Worm (Caenorhabditis elegans) whole organism, L1 larva: ENCODE measurements around the gene C49G7.12.
A peak's percentile ranks its signal among the peaks of the same experiment; 100 is the strongest.

ENCODE experiments used
- C04F5.9 ChIP-seq: sonication (generic microtip); optimal IDR thresholded peaks from 2 replicates; lab custom pipeline; 2016; ENCODE audit warnings: missing genetic modification characterization, missing compliant biosample characterization
- C16A3.4 ChIP-seq: fragments of 150-350 bp; optimal IDR thresholded peaks from 2 replicates; lab custom pipeline; 2014; ENCODE audit warnings: missing biosample characterization, missing genetic modification characterization
- C34B4.2 ChIP-seq: sonication (generic microtip); optimal IDR thresholded peaks from 2 replicates; lab custom pipeline; 2017; ENCODE audit warnings: mild to moderate bottlenecking, missing genetic modification characterization, missing compliant biosample characterization
- F16B12.6 ChIP-seq: fragments of 150-350 bp; optimal IDR thresholded peaks from 2 replicates; lab custom pipeline; 2014; ENCODE audit warnings: missing biosample characterization, missing genetic modification characterization
- aha-1 ChIP-seq: fragments of 150-350 bp; optimal IDR thresholded peaks from 2 replicates; lab custom pipeline; 2014; ENCODE audit warnings: missing biosample characterization, missing genetic modification characterization
- alr-1 ChIP-seq: fragments of 200-800 bp; sonication (Bioruptor generic); optimal IDR thresholded peaks from 2 replicates; lab custom pipeline; 2018; ENCODE audit warnings: borderline replicate concordance, mild to moderate bottlenecking, missing genetic modification characterization, missing compliant biosample characterization
- aly-2 ChIP-seq: fragments of 150-350 bp; optimal IDR thresholded peaks from 2 replicates; lab custom pipeline; 2014; ENCODE audit warnings: missing biosample characterization, missing genetic modification characterization
- blmp-1 ChIP-seq: fragments of 150-350 bp; optimal IDR thresholded peaks from 2 replicates; lab custom pipeline; 2014; ENCODE audit warnings: missing biosample characterization, missing genetic modification characterization
- ceh-63 ChIP-seq: fragments of 200-800 bp; sonication (Bioruptor generic); optimal IDR thresholded peaks from 2 replicates; lab custom pipeline; 2018; ENCODE audit warnings: mild to moderate bottlenecking, missing genetic modification characterization, missing compliant biosample characterization
- ceh-8 ChIP-seq: fragments of 200-800 bp; sonication (Bioruptor generic); optimal IDR thresholded peaks from 2 replicates; lab custom pipeline; 2018; ENCODE audit warnings: mild to moderate bottlenecking, missing genetic modification characterization, moderate library complexity, missing compliant biosample characterization
- dpl-1 ChIP-seq, 3 experiments: fragments of 150-350 bp in 2 of 3; sonication (generic microtip) in 1 of 3; optimal IDR thresholded peaks; 2 replicates each; lab custom pipeline; 2014 to 2017; ENCODE audit warnings: missing biosample characterization in 3 of 3, missing genetic modification characterization in 3 of 3, missing genetic modification reagents in 3 of 3
- dsc-1 ChIP-seq: sonication (generic microtip); optimal IDR thresholded peaks from 2 replicates; lab custom pipeline; 2016; ENCODE audit warnings: mild to moderate bottlenecking, missing genetic modification characterization, missing compliant biosample characterization
- efl-1 ChIP-seq, 4 experiments: fragments of 150-350 bp; optimal IDR thresholded peaks in 3 of 4; peaks in 1 of 4; 1 replicate in 1 of 4; 2 replicates in 3 of 4; lab custom pipeline; 2014; ENCODE audit warnings: missing biosample characterization in 2 of 4, missing genetic modification characterization in 2 of 4, missing genetic modification reagents in 2 of 4
- egl-27 ChIP-seq, 2 experiments: fragments of 150-350 bp in 1 of 2; sonication (generic microtip); optimal IDR thresholded peaks; 3 replicates each; lab custom pipeline; 2017 to 2018; ENCODE audit warnings: missing biosample characterization in 2 of 2, missing genetic modification characterization in 2 of 2, missing genetic modification reagents in 2 of 2
- fkh-10 ChIP-seq: sonication (generic microtip); optimal IDR thresholded peaks from 2 replicates; lab custom pipeline; 2017; ENCODE audit warnings: missing biosample characterization, missing genetic modification reagents, missing genetic modification characterization
- fkh-8 ChIP-seq: sonication (generic microtip); optimal IDR thresholded peaks from 2 replicates; lab custom pipeline; 2016; ENCODE audit warnings: mild to moderate bottlenecking, missing genetic modification characterization, missing compliant biosample characterization
- hlh-17 ChIP-seq: fragments of 200-800 bp; sonication (Bioruptor generic); optimal IDR thresholded peaks from 2 replicates; lab custom pipeline; 2018; ENCODE audit warnings: missing genetic modification characterization, mild to moderate bottlenecking, missing compliant biosample characterization, moderate library complexity, borderline replicate concordance
- hpl-2 ChIP-seq: fragments of 150-350 bp; optimal IDR thresholded peaks from 2 replicates; lab custom pipeline; 2014; ENCODE audit warnings: missing biosample characterization, missing genetic modification reagents, missing genetic modification characterization
- jun-1 ChIP-seq: fragments of 150-350 bp; optimal IDR thresholded peaks from 2 replicates; lab custom pipeline; 2014; ENCODE audit warnings: missing biosample characterization, missing genetic modification reagents, missing genetic modification characterization
- lin-15B ChIP-seq: fragments of 150-350 bp; sonication (generic microtip); optimal IDR thresholded peaks from 3 replicates; lab custom pipeline; 2014; ENCODE audit warnings: missing biosample characterization, missing genetic modification characterization
- lir-3 ChIP-seq: sonication (generic microtip); optimal IDR thresholded peaks from 2 replicates; lab custom pipeline; 2016; ENCODE audit warnings: mild to moderate bottlenecking, missing genetic modification characterization, moderate library complexity, missing compliant biosample characterization; ENCODE audit not compliant: poor library complexity
- mef-2 ChIP-seq: fragments of 150-350 bp; optimal IDR thresholded peaks from 2 replicates; lab custom pipeline; 2014; ENCODE audit warnings: missing biosample characterization, missing genetic modification characterization
- mep-1 ChIP-seq: fragments of 150-350 bp; optimal IDR thresholded peaks from 2 replicates; lab custom pipeline; 2014; ENCODE audit warnings: missing biosample characterization, missing genetic modification characterization
- nhr-11 ChIP-seq: fragments of 150-350 bp; optimal IDR thresholded peaks from 2 replicates; lab custom pipeline; 2014; ENCODE audit warnings: missing biosample characterization, missing genetic modification characterization
- nhr-47 ChIP-seq: sonication (generic microtip); optimal IDR thresholded peaks from 2 replicates; lab custom pipeline; 2016; ENCODE audit warnings: mild to moderate bottlenecking, missing genetic modification characterization, moderate library complexity, missing compliant biosample characterization
- nhr-76 ChIP-seq: sonication (generic microtip); optimal IDR thresholded peaks from 2 replicates; lab custom pipeline; 2017; ENCODE audit warnings: missing biosample characterization, missing genetic modification characterization
- nhr-77 ChIP-seq: fragments of 150-350 bp; optimal IDR thresholded peaks from 2 replicates; lab custom pipeline; 2014; ENCODE audit warnings: missing biosample characterization, missing genetic modification characterization
- nhr-90 ChIP-seq: sonication (generic microtip); optimal IDR thresholded peaks from 2 replicates; lab custom pipeline; 2016; ENCODE audit warnings: mild to moderate bottlenecking, missing genetic modification characterization, missing compliant biosample characterization; ENCODE audit not compliant: poor library complexity
- skn-1 ChIP-seq: fragments of 150-350 bp; optimal IDR thresholded peaks from 2 replicates; lab custom pipeline; 2014; ENCODE audit warnings: missing biosample characterization, missing genetic modification characterization
- tlp-1 ChIP-seq: fragments of 150-350 bp; optimal IDR thresholded peaks from 2 replicates; lab custom pipeline; 2014; ENCODE audit warnings: missing biosample characterization, missing genetic modification characterization
- unc-86 ChIP-seq: sonication (generic microtip); optimal IDR thresholded peaks from 2 replicates; lab custom pipeline; 2016; ENCODE audit warnings: missing genetic modification characterization, missing compliant biosample characterization
- zip-4 ChIP-seq: fragments of 200-800 bp; sonication (Bioruptor generic); optimal IDR thresholded peaks from 2 replicates; lab custom pipeline; 2018; ENCODE audit warnings: mild to moderate bottlenecking, missing genetic modification characterization, moderate library complexity, missing compliant biosample characterization
- ztf-11 ChIP-seq, 2 experiments: sonication (generic microtip); optimal IDR thresholded peaks; 2 replicates each; lab custom pipeline; 2016 to 2017; ENCODE audit warnings: missing genetic modification characterization in 2 of 2, missing biosample characterization in 1 of 2, missing compliant biosample characterization in 1 of 2

Gene C49G7.12

DNA sequence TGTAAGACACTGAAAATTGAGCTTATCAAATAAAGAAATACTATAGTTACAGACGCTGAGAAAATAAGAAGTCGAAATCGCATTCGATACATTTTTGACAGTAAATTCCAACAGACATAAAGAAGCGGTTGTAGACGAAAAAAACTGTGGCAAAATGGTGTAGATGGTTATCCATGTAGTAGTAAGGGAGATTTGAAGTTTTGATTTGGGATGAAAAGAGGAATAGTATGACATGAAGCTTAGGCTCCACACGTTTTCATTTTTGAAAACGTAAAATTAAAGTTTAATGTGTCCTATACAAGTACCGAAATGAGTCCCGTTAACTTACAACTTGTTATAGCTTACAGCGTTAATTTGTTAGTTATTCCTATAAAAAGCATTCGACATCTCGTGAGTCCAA, 44.2 kb upstream of the C49G7.12 start, which contains the start of gene K09D9.9:
Gene K09D9.9 (minus strand): TSS at position 101 of the 400 bp plus-strand sequence.
- TF ChIP-seq ztf-11 (tag; optimal IDR thresholded peaks at IDR 0.05; lab: Kevin White, UChicago) (no peak), efl-1 (optimal IDR thresholded peaks at IDR 0.05; lab: Kevin White, UChicago) (no peak), efl-1 (GFP tag; optimal IDR thresholded peaks at IDR 0.05 in 1 of 2; lab: Kevin White, UChicago) (peak in 1 of 2 experiments; percentile 87)
- TF ChIP-seq, all 84 proteins: peak for 1

DNA sequence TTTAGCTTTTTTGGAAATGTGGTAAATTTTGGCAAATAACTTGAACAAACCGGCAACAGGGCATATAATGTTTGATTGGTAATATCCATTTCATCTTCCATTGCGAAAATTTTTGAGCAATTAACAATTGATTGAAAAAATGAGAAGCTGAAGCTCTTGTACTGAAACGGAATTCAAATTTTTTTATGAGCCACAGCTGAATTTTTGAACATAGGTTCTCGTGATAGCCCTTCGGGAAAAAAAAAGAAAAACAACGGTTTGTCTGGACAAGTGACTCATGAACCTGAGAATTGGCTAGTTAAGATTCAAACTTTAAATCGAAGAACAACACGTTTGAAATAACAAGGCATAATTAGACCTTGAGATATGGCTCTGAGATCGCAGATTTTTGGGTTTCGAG, 42.4 kb upstream of the C49G7.12 start, which contains the start of gene srx-62:
Gene srx-62 (minus strand): TSS at position 101 of the 400 bp plus-strand sequence.
- TF ChIP-seq alr-1 (tag; lab: Kevin White, UChicago) (no peak), hpl-2 (GFP tag; lab: Kevin White, UChicago) (no peak), nhr-77 (no peak), zip-4 (GFP tag; lab: Kevin White, UChicago) (no peak), jun-1 (no peak), fkh-10 (GFP tag; lab: Kevin White, UChicago) (no peak), ceh-8 (no peak)
- TF ChIP-seq, all 84 proteins: peak for 0

DNA sequence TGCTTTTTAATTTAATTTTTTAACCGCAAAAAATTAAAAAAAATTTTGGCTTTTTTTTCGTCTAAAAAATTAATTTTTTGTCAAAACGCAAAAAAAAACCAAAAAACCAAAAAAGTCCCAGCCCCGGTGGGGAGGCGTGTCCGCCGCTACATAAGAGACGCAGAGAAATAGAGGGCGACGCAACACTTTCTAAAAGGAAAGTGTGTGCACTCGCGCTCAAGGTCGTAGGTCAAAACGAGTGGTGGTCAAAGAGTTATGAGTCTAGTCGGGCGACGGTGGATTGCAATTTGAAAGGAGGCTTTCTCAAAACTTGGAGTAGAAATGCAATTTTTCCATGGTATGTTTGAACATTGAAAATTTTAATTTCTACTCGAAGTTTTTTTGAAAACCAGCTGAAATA, 33.6 kb upstream of the C49G7.12 start:
- TF ChIP-seq blmp-1 (tag; lab: Kevin White, UChicago) (peak; percentile 63), lir-3 (tag; lab: Kevin White, UChicago) (no peak)

DNA sequence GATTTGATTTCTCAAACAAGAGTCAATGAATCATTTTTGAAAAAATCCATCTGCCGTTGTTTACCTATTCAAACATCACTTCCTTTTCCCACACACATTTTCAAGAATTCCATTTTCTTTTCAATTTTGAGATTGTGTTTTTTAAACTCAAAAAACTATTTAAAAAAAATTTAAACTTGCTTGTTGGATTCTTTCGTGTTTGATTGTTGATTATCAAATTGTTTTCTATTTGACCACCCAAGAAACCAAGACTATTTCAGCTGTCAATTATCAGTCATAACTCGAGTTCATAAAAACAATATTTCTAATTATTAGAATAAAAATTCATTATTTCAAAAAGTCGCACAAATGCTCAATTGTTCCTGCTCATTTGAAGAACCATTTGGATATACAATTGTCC, 33.0 kb upstream of the C49G7.12 start, which contains the start of gene srh-8:
Gene srh-8 (plus strand): TSS at position 301 of the 400 bp plus-strand sequence.
- no peak for TF ChIP-seq aha-1 (tag; lab: Kevin White, UChicago)

DNA sequence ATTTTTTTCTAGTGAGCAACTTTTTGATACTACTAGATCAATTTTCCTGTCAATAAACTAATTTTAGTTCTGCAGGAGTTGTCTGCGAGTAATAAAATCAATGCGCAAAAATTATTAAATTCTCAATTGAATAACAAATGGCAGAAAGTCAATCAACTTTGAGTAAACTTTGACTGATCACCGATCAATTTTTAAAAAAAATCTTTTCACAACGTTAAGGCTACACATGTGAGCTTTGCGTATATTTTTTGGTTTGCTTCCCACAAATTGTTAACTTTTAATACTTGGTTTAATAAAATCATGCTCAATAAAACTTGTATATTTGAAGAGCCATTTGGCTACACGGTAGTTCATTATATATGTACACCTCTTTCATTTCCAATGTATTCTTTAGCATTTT, 30.3 kb upstream of the C49G7.12 start, which contains the start of gene srh-7:
Gene srh-7 (plus strand): TSS at position 301 of the 400 bp plus-strand sequence.
- no peak for TF ChIP-seq C16A3.4 (tag; lab: Kevin White, UChicago)
- no peak for TF ChIP-seq hlh-17
- no peak for TF ChIP-seq lin-15B (tag; lab: Kevin White, UChicago)
- no peak for TF ChIP-seq mef-2 (tag; lab: Kevin White, UChicago)
- TF ChIP-seq skn-1 (tag; lab: Kevin White, UChicago), result no peak
- TF ChIP-seq C04F5.9 (tag; lab: Kevin White, UChicago), result no peak
- no peak for TF ChIP-seq F16B12.6 (tag; lab: Kevin White, UChicago)
- no peak for TF ChIP-seq C34B4.2
- no peak for TF ChIP-seq nhr-90 (tag; lab: Kevin White, UChicago)
- no peak for TF ChIP-seq fkh-10 (GFP tag; lab: Kevin White, UChicago)
- TF ChIP-seq egl-27 (tag; optimal IDR thresholded peaks at IDR 0.05; lab: Kevin White, UChicago), result no peak
- TF ChIP-seq fkh-8, result no peak
- TF ChIP-seq nhr-11 (tag; lab: Kevin White, UChicago), result no peak

DNA sequence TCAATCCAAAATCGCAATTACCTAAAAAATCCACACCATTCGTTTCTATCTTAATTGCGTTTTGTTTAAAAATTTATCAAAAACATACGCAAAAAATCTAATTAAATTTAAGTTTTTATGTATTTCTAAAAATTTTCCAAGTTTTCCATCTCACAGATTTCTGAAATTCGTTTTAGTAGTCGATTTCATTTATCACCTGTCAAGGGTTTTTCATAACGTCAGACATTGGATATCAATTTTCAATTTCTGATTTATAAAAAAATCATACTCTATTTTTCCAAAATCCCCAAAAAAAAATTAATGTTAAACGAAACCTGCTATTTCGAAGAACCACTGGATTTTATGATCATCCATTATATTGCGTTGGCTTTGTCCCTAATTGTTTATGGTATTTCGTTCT, 28.0 kb upstream of the C49G7.12 start, which contains the start of gene srh-4:
Gene srh-4 (plus strand): TSS at position 301 of the 400 bp plus-strand sequence.
- no peak for TF ChIP-seq dsc-1 (tag; lab: Kevin White, UChicago)
- TF ChIP-seq C34B4.2, result no peak
- no peak for TF ChIP-seq mep-1 (tag; lab: Kevin White, UChicago)
- no peak for TF ChIP-seq hlh-17
- no peak for TF ChIP-seq jun-1
- no peak for TF ChIP-seq dpl-1 (GFP tag; optimal IDR thresholded peaks at IDR 0.05; lab: Kevin White, UChicago)
- no peak for TF ChIP-seq nhr-47 (tag; lab: Kevin White, UChicago)
- no peak for TF ChIP-seq ceh-63 (GFP tag; lab: Kevin White, UChicago)
- TF ChIP-seq aly-2 (tag; lab: Kevin White, UChicago), result no peak
- TF ChIP-seq hpl-2 (GFP tag; lab: Kevin White, UChicago), result no peak
- TF ChIP-seq nhr-76, result no peak
- no peak for TF ChIP-seq aha-1 (tag; lab: Kevin White, UChicago)
- TF ChIP-seq lin-15B (tag; lab: Kevin White, UChicago), result no peak
- no peak for TF ChIP-seq tlp-1
- TF ChIP-seq unc-86, result no peak
- no peak for TF ChIP-seq nhr-11 (tag; lab: Kevin White, UChicago)
- TF ChIP-seq ztf-11 (tag; optimal IDR thresholded peaks at IDR 0.05; lab: Kevin White, UChicago), result no peak
